Worm (Caenorhabditis elegans) whole organism, L2 larva: ENCODE results near the gene F07E5.8.

Experiments used
- R02D3.7 ChIP-seq: fragments of 150-350 bp; optimal IDR thresholded peaks from 2 replicates; lab custom pipeline; 2014; ENCODE audit warnings: missing biosample characterization, missing genetic modification characterization
- aly-2 ChIP-seq: fragments of 150-350 bp; optimal IDR thresholded peaks from 2 replicates; lab custom pipeline; 2014; ENCODE audit warnings: missing biosample characterization, missing genetic modification characterization
- mab-5 ChIP-seq: fragments of 150-350 bp; optimal IDR thresholded peaks from 2 replicates; lab custom pipeline; 2014; ENCODE audit warnings: missing biosample characterization, missing genetic modification characterization
- mdl-1 ChIP-seq, 2 experiments: fragments of 150-350 bp in 1 of 2; sonication (generic microtip) in 1 of 2; optimal IDR thresholded peaks; 2 replicates each; lab custom pipeline; 2017; ENCODE audit warnings: missing biosample characterization in 2 of 2, missing genetic modification characterization in 2 of 2
- nhr-21 ChIP-seq: fragments of 150-350 bp; optimal IDR thresholded peaks from 2 replicates; lab custom pipeline; 2014; ENCODE audit warnings: missing biosample characterization, missing genetic modification characterization
- nhr-25 ChIP-seq: fragments of 150-350 bp; sonication (generic microtip); optimal IDR thresholded peaks from 3 replicates; lab custom pipeline; 2014; ENCODE audit warnings: missing biosample characterization, missing genetic modification characterization
- nhr-77 ChIP-seq: fragments of 150-350 bp; optimal IDR thresholded peaks from 2 replicates; lab custom pipeline; 2014; ENCODE audit warnings: missing biosample characterization, missing genetic modification characterization
- peb-1 ChIP-seq: fragments of 150-350 bp; optimal IDR thresholded peaks from 2 replicates; lab custom pipeline; 2014; ENCODE audit warnings: missing biosample characterization, missing genetic modification characterization
- skn-1 ChIP-seq: sonication (generic microtip); optimal IDR thresholded peaks from 2 replicates; lab custom pipeline; 2017; ENCODE audit warnings: missing biosample characterization, missing genetic modification characterization
- ztf-11 ChIP-seq: sonication (generic microtip); optimal IDR thresholded peaks from 2 replicates; lab custom pipeline; 2017; ENCODE audit warnings: missing biosample characterization, missing genetic modification characterization

DNA sequence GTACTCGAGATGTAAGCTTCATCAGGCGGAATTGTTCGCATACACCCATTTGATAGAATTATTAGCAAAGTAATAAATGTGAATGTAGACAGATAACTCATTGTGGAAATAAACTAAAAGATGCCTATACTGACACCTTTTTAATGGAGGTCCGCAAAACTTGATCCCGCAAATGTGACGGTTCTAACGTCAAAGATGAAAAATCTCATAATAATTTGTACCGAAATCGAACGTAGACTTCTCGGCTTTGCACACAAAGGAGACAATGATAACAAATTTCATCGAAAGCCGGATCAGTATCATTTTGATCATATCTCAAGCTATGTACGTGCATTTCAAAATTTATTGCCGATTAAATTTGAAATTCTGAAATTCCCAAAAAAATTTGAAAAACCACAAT is 32.9 kb upstream of the F07E5.8 start, which contains the start of gene R52.4:
- TF ChIP-seq ztf-11 (tag; lab: Kevin White, UChicago) (no peak), skn-1 (tag; lab: Kevin White, UChicago) (no peak), nhr-25 (tag; lab: Kevin White, UChicago) (no peak), nhr-21 (tag; lab: Kevin White, UChicago) (no peak), nhr-77 (no peak), mdl-1 (tag; optimal IDR thresholded peaks at IDR 0.05; lab: Kevin White, UChicago) (no peak), mab-5 (no peak), peb-1 (tag; lab: Kevin White, UChicago) (no peak), R02D3.7 (tag; lab: Kevin White, UChicago) (no peak), aly-2 (tag; lab: Kevin White, UChicago) (no peak)
